Fruit fly (Drosophila melanogaster): Measurements from ENCODE around the gene CG13965.

dm6 chr2L:19944309-19945172, 17.6 kb downstream of the CG13965 start:
- TF ChIP-seq HLH106 (tag; optimal IDR thresholded peaks at IDR 0.05) (no peak), psq (GFP tag; optimal IDR thresholded peaks at IDR 0.05) (no peak), lola (GFP tag; optimal IDR thresholded peaks at IDR 0.05) (no peak), Hnf4 (GFP tag; optimal IDR thresholded peaks at IDR 0.05) (no peak), Hr78 (GFP tag; optimal IDR thresholded peaks at IDR 0.05) (no peak), Mio (GFP tag; optimal IDR thresholded peaks at IDR 0.05) (no peak), h (GFP tag; optimal IDR thresholded peaks at IDR 0.05) (no peak), CG9705 (GFP tag; optimal IDR thresholded peaks at IDR 0.05) (no peak), pan (optimal IDR thresholded peaks at IDR 0.05) (no peak), usp (GFP tag; optimal IDR thresholded peaks at IDR 0.05) (no peak)

All from whole organism, wandering third instar larva.